Worm (Caenorhabditis elegans) whole organism, L2 larva: ENCODE data around the gene sulp-8.
A peak's percentile ranks its signal among the peaks of the same experiment; 100 is the strongest.

Experiments used
- C34F6.9 ChIP-seq: fragments of 150-350 bp; optimal IDR thresholded peaks from 2 replicates; lab custom pipeline; 2014; ENCODE audit warnings: missing biosample characterization, missing genetic modification characterization
- F13H6.1 ChIP-seq: sonication (generic microtip); optimal IDR thresholded peaks from 2 replicates; lab custom pipeline; 2016; ENCODE audit warnings: missing genetic modification characterization, missing compliant biosample characterization
- Y55F3AM.14 ChIP-seq: fragments of 200-800 bp; sonication (Bioruptor generic); optimal IDR thresholded peaks from 2 replicates; lab custom pipeline; 2018; ENCODE audit warnings: mild to moderate bottlenecking, missing genetic modification characterization, missing compliant biosample characterization
- ZK546.5 ChIP-seq: sonication (generic microtip); optimal IDR thresholded peaks from 2 replicates; lab custom pipeline; 2017; ENCODE audit warnings: missing biosample characterization, missing genetic modification characterization
- aly-2 ChIP-seq: fragments of 150-350 bp; optimal IDR thresholded peaks from 2 replicates; lab custom pipeline; 2014; ENCODE audit warnings: missing biosample characterization, missing genetic modification characterization
- ama-1 ChIP-seq: fragments of 150-350 bp; optimal IDR thresholded peaks from 2 replicates; lab custom pipeline; 2018; ENCODE audit warnings: inconsistent platforms
- blmp-1 ChIP-seq: sonication (generic microtip); optimal IDR thresholded peaks from 2 replicates; lab custom pipeline; 2017; ENCODE audit warnings: missing genetic modification characterization, mild to moderate bottlenecking, missing compliant biosample characterization, antibody characterized with exemption, moderate library complexity; ENCODE audit not compliant: insufficient read depth
- ceh-16 ChIP-seq: fragments of 150-350 bp; optimal IDR thresholded peaks from 2 replicates; lab custom pipeline; 2014; ENCODE audit warnings: missing biosample characterization, missing genetic modification characterization
- ceh-82 ChIP-seq: fragments of 150-350 bp; optimal IDR thresholded peaks from 2 replicates; lab custom pipeline; 2014; ENCODE audit warnings: missing biosample characterization, missing genetic modification characterization
- crh-2 ChIP-seq: sonication (generic microtip); optimal IDR thresholded peaks from 2 replicates; lab custom pipeline; 2017; ENCODE audit warnings: missing biosample characterization, missing genetic modification characterization
- dmd-4 ChIP-seq: sonication (generic microtip); optimal IDR thresholded peaks from 2 replicates; lab custom pipeline; 2017; ENCODE audit warnings: missing biosample characterization, missing genetic modification characterization
- egl-27 ChIP-seq: sonication (generic microtip); optimal IDR thresholded peaks from 3 replicates; lab custom pipeline; 2017; ENCODE audit warnings: missing biosample characterization, missing genetic modification reagents, missing genetic modification characterization
- elt-1 ChIP-seq: fragments of 150-350 bp; optimal IDR thresholded peaks from 2 replicates; lab custom pipeline; 2014; ENCODE audit warnings: missing biosample characterization, missing genetic modification characterization
- elt-3 ChIP-seq: sonication (generic microtip); optimal IDR thresholded peaks from 2 replicates; lab custom pipeline; 2017; ENCODE audit warnings: missing biosample characterization, missing genetic modification characterization
- fos-1 ChIP-seq: fragments of 150-350 bp; optimal IDR thresholded peaks from 2 replicates; lab custom pipeline; 2014; ENCODE audit warnings: missing biosample characterization, missing genetic modification characterization
- gmeb-1 ChIP-seq: fragments of 150-350 bp; optimal IDR thresholded peaks from 2 replicates; lab custom pipeline; 2014; ENCODE audit warnings: missing biosample characterization, missing genetic modification characterization
- lin-39 ChIP-seq: fragments of 150-350 bp; optimal IDR thresholded peaks from 2 replicates; lab custom pipeline; 2014; ENCODE audit warnings: missing biosample characterization, missing genetic modification reagents, missing genetic modification characterization
- lsy-2 ChIP-seq, 2 experiments: fragments of 150-350 bp in 1 of 2; sonication (generic microtip) in 1 of 2; optimal IDR thresholded peaks; 2 replicates each; lab custom pipeline; 2014 to 2017; ENCODE audit warnings: missing biosample characterization in 2 of 2, missing genetic modification characterization in 2 of 2
- mdl-1 ChIP-seq, 2 experiments: fragments of 150-350 bp in 1 of 2; sonication (generic microtip) in 1 of 2; optimal IDR thresholded peaks; 2 replicates each; lab custom pipeline; 2017; ENCODE audit warnings: missing biosample characterization in 2 of 2, missing genetic modification characterization in 2 of 2
- nhr-11 ChIP-seq: fragments of 150-350 bp; optimal IDR thresholded peaks from 2 replicates; lab custom pipeline; 2014; ENCODE audit warnings: missing biosample characterization, missing genetic modification characterization
- nhr-12 ChIP-seq: fragments of 150-350 bp; optimal IDR thresholded peaks from 2 replicates; lab custom pipeline; 2014; ENCODE audit warnings: missing biosample characterization, missing genetic modification characterization
- nhr-129 ChIP-seq: fragments of 150-350 bp; optimal IDR thresholded peaks from 2 replicates; lab custom pipeline; 2014; ENCODE audit warnings: missing biosample characterization, missing genetic modification characterization
- nhr-21 ChIP-seq: fragments of 150-350 bp; optimal IDR thresholded peaks from 2 replicates; lab custom pipeline; 2014; ENCODE audit warnings: missing biosample characterization, missing genetic modification characterization
- nhr-23 ChIP-seq: fragments of 150-350 bp; optimal IDR thresholded peaks from 2 replicates; lab custom pipeline; 2014; ENCODE audit warnings: missing biosample characterization, missing genetic modification reagents, missing genetic modification characterization
- nhr-25 ChIP-seq: fragments of 150-350 bp; sonication (generic microtip); optimal IDR thresholded peaks from 3 replicates; lab custom pipeline; 2014; ENCODE audit warnings: missing biosample characterization, missing genetic modification characterization
- nhr-6 ChIP-seq: fragments of 150-350 bp; optimal IDR thresholded peaks from 2 replicates; lab custom pipeline; 2014; ENCODE audit warnings: missing biosample characterization, missing genetic modification characterization
- nhr-77 ChIP-seq: fragments of 150-350 bp; optimal IDR thresholded peaks from 2 replicates; lab custom pipeline; 2014; ENCODE audit warnings: missing biosample characterization, missing genetic modification characterization
- peb-1 ChIP-seq: fragments of 150-350 bp; optimal IDR thresholded peaks from 2 replicates; lab custom pipeline; 2014; ENCODE audit warnings: missing biosample characterization, missing genetic modification characterization
- skn-1 ChIP-seq: sonication (generic microtip); optimal IDR thresholded peaks from 2 replicates; lab custom pipeline; 2017; ENCODE audit warnings: missing biosample characterization, missing genetic modification characterization
- sma-9 ChIP-seq, 2 experiments: fragments of 150-350 bp in 1 of 2; sonication (generic microtip) in 1 of 2; optimal IDR thresholded peaks; 2 replicates each; lab custom pipeline; 2014 to 2016; ENCODE audit warnings: missing genetic modification characterization in 2 of 2, mild to moderate bottlenecking in 1 of 2, missing biosample characterization in 1 of 2, missing compliant biosample characterization in 1 of 2, missing genetic modification reagents in 1 of 2, moderate library complexity in 1 of 2
- snpc-4 ChIP-seq: fragments of 150-350 bp; optimal IDR thresholded peaks from 2 replicates; lab custom pipeline; 2014; ENCODE audit warnings: missing biosample characterization, missing genetic modification characterization
- unc-55 ChIP-seq: fragments of 150-350 bp; sonication (generic microtip); optimal IDR thresholded peaks from 3 replicates; lab custom pipeline; 2014; ENCODE audit warnings: missing biosample characterization, missing genetic modification reagents, missing genetic modification characterization
- unc-62 ChIP-seq: fragments of 150-350 bp; optimal IDR thresholded peaks from 2 replicates; lab custom pipeline; 2014; ENCODE audit warnings: missing biosample characterization, missing genetic modification reagents, missing genetic modification characterization
- zag-1 ChIP-seq: fragments of 150-350 bp; optimal IDR thresholded peaks from 2 replicates; lab custom pipeline; 2014; ENCODE audit warnings: missing biosample characterization, missing genetic modification characterization
- ztf-1 ChIP-seq: fragments of 200-800 bp; sonication (Bioruptor generic); conservative IDR thresholded peaks from 2 replicates; pipeline ENCODE4 v1.3.6; 2022; ENCODE audit warnings: missing genetic modification characterization, missing compliant biosample characterization
- ztf-4 ChIP-seq: fragments of 150-350 bp; optimal IDR thresholded peaks from 2 replicates; lab custom pipeline; 2014; ENCODE audit warnings: missing biosample characterization, missing genetic modification characterization

sulp-8 gene

DNA sequence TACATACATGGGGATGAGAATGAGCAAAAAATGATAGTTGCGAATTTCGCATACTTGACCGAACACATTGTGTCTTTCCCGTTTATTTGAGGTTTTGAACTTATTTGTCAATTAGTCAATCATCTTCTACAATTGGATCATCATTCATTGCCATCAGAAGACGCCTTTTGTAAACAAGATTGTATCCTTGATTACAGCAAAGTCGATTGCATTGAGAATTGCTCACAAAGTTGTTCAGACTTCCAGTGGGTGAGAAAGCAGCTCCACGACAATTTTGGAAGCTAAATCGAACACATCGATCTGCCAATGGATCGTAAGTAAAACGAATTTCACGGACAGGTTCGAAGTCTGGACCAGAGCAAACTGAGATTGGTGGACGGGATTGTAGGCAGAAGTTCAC, 6.8 kb upstream of the sulp-8 start:
- TF ChIP-seq ztf-4 (tag; lab: Kevin White, UChicago) (no peak), nhr-23 (tag; lab: Kevin White, UChicago) (no peak), lsy-2 (tag; optimal IDR thresholded peaks at IDR 0.05; lab: Kevin White, UChicago) (no peak), peb-1 (tag; lab: Kevin White, UChicago) (no peak), Y55F3AM.14 (GFP tag; lab: Kevin White, UChicago) (no peak), snpc-4 (tag; lab: Kevin White, UChicago) (no peak), fos-1 (tag; lab: Kevin White, UChicago) (no peak), elt-1 (tag; lab: Kevin White, UChicago) (no peak), skn-1 (tag; lab: Kevin White, UChicago) (no peak), mdl-1 (tag; optimal IDR thresholded peaks at IDR 0.05; lab: Kevin White, UChicago) (no peak), aly-2 (tag; lab: Kevin White, UChicago) (no peak), egl-27 (tag; lab: Kevin White, UChicago) (no peak), F13H6.1 (no peak), nhr-21 (no peak), blmp-1 (no peak), nhr-11 (tag; lab: Kevin White, UChicago) (no peak), gmeb-1 (tag; lab: Kevin White, UChicago) (no peak), zag-1 (no peak)

DNA sequence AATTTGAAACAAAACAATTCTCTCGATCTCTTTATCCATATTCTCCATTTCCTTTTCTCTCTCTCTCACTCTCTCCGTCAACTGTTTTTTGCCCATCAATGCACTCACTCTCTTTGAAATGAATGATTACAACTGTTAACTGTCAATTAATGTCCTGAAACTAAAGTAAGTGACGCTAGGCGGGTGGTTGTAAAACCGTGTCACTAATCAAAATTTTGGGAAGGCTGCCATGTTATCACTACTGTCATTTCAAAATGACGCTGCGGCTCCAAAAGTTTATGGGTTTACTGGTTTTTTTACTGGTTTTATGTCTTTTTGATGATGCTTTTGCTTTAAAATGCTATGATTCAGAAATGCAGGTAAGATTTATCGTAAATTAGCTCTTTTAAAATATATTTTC, 5.7 kb upstream of the sulp-8 start, which contains the start of gene ZK287.9:
ZK287.9 (plus strand) TSS at position 192 of the 400 bp plus-strand sequence.
- TF ChIP-seq crh-2 (tag; lab: Kevin White, UChicago) (no peak), fos-1 (tag; lab: Kevin White, UChicago) (peak; percentile 63)
- TF ChIP-seq, all 48 proteins: peak for 1

DNA sequence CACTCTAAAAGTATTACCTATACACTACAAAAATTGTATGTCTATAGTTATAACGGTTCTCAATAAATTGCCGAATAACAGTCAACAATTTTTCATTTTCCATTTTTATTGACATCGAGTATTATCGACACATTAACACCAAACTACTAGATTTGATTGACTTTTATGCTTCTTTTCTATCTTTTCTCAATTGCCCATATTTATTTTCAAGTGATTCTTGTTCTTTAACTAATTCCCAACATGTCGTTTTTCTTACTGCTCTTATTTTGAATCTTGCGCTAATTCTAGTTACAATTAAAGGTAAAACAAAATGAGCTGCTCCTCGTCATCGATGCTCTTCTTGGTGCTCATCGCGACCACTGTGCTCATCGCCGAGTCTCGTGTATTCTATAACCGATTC, 4.5 kb upstream of the sulp-8 start, which contains the start of gene cthd-1:
cthd-1 (plus strand) TSS at position 301 of the 400 bp plus-strand sequence.
- TF ChIP-seq zag-1 (no peak), crh-2 (tag; lab: Kevin White, UChicago) (no peak), skn-1 (tag; lab: Kevin White, UChicago) (no peak), Y55F3AM.14 (GFP tag; lab: Kevin White, UChicago) (no peak), C34F6.9 (tag; lab: Kevin White, UChicago) (no peak), aly-2 (tag; lab: Kevin White, UChicago) (no peak), nhr-12 (tag; lab: Kevin White, UChicago) (no peak), F13H6.1 (no peak), ztf-1 (GFP tag; lab: Robert Waterston, UW) (no peak), snpc-4 (tag; lab: Kevin White, UChicago) (no peak), dmd-4 (no peak), nhr-129 (tag; lab: Kevin White, UChicago) (no peak), sma-9 (GFP tag; optimal IDR thresholded peaks at IDR 0.05; lab: Kevin White, UChicago) (no peak), sma-9 (tag; optimal IDR thresholded peaks at IDR 0.05; lab: Kevin White, UChicago) (no peak), elt-3 (no peak), unc-55 (no peak), nhr-6 (no peak), ceh-16 (tag; lab: Kevin White, UChicago) (no peak), nhr-77 (no peak), fos-1 (tag; lab: Kevin White, UChicago) (no peak), unc-62 (no peak)

DNA sequence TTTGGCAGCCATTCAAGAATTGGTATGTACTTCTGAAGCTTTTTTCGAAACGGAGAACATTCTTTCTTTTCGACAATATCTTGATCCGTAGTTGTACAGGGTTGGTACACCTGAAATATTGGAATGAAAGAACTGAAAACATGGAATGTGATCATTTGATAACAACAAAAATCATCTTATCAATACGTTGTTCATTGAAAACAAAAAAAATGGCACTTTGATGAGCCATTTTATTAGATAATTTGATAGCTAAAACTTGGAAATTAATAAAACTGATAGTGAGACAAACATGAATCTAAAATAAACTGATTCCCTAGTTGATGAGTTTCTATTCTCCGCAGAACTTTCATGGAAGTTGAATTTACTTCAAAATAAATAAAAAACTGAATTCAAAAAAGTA, 972 bp downstream of the sulp-8 start:
- no peak for TF ChIP-seq lin-39
- no peak for TF ChIP-seq ztf-4 (tag; lab: Kevin White, UChicago)
- TF ChIP-seq nhr-12 (tag; lab: Kevin White, UChicago): no peak
- TF ChIP-seq ama-1: no peak
- no peak for TF ChIP-seq mdl-1 (tag; optimal IDR thresholded peaks at IDR 0.05; lab: Kevin White, UChicago)
- no peak for TF ChIP-seq snpc-4 (tag; lab: Kevin White, UChicago)
- TF ChIP-seq F13H6.1: no peak
- no peak for TF ChIP-seq nhr-21
- no peak for TF ChIP-seq blmp-1
- TF ChIP-seq elt-3: no peak
- TF ChIP-seq nhr-25 (tag; lab: Kevin White, UChicago): no peak
- TF ChIP-seq ceh-82 (tag; lab: Kevin White, UChicago): no peak
- TF ChIP-seq ZK546.5 (tag; lab: Kevin White, UChicago): no peak
